Fruit fly (Drosophila melanogaster) ovary, adult (tissue): Measurements from ENCODE around the gene Ntf-2r.

Source experiments
- CG17801 ChIP-seq: fragments of 200-800 bp; optimal IDR thresholded peaks from 2 replicates; lab custom pipeline; 2019; ENCODE audit warnings: missing biosample characterization, mild to moderate bottlenecking, missing genetic modification characterization, moderate library complexity; ENCODE audit not compliant: partially characterized antibody

The Ntf-2r gene

dm6 chr2L:18466669-18467068 lies 12.2 kb downstream of the Ntf-2r start:
- no peak for TF ChIP-seq CG17801 (GFP tag; lab: Kevin White, UChicago)

- TF ChIP-seq CG17801 (GFP tag; lab: Kevin White, UChicago), result no peak
Observed at dm6 chr2L:18467464-18467863, 13.0 kb downstream of the Ntf-2r start.

dm6 chr2L:18468010-18468409 lies 13.6 kb downstream of the Ntf-2r start:
- TF ChIP-seq CG17801 (GFP tag; lab: Kevin White, UChicago), result no peak

- TF ChIP-seq CG17801 (GFP tag; lab: Kevin White, UChicago), result no peak
Observed at dm6 chr2L:18468607-18469015, 14.2 kb downstream of the Ntf-2r start.

dm6 chr2L:18469544-18470109 lies 15.2 kb downstream of the Ntf-2r start:
- no peak for TF ChIP-seq CG17801 (GFP tag; lab: Kevin White, UChicago)

- peak; percentile 95 for TF ChIP-seq CG17801 (GFP tag; lab: Kevin White, UChicago)
Observed at dm6 chr2L:18477455-18477854, 23.0 kb downstream of the Ntf-2r start.

- no peak for TF ChIP-seq CG17801 (GFP tag; lab: Kevin White, UChicago)
Observed at dm6 chr2L:18478509-18479176, 24.2 kb downstream of the Ntf-2r start.

dm6 chr2L:18479177-18479521 lies 24.7 kb downstream of the Ntf-2r start:
- no peak for TF ChIP-seq CG17801 (GFP tag; lab: Kevin White, UChicago)

- no peak for TF ChIP-seq CG17801 (GFP tag; lab: Kevin White, UChicago)
Observed at dm6 chr2L:18480326-18481028, 26.0 kb downstream of the Ntf-2r start.

- TF ChIP-seq CG17801 (GFP tag; lab: Kevin White, UChicago), result no peak
Observed at dm6 chr2L:18481064-18481463, 26.6 kb downstream of the Ntf-2r start.

dm6 chr2L:18481746-18482145 lies 27.3 kb downstream of the Ntf-2r start:
- TF ChIP-seq CG17801 (GFP tag; lab: Kevin White, UChicago), result no peak

- no peak for TF ChIP-seq CG17801 (GFP tag; lab: Kevin White, UChicago)
Observed at dm6 chr2L:18482170-18482569, 27.7 kb downstream of the Ntf-2r start.

- no peak for TF ChIP-seq CG17801 (GFP tag; lab: Kevin White, UChicago)
Observed at dm6 chr2L:18482989-18483388, 28.5 kb downstream of the Ntf-2r start.

- no peak for TF ChIP-seq CG17801 (GFP tag; lab: Kevin White, UChicago)
Observed at dm6 chr2L:18484040-18484381, 29.6 kb downstream of the Ntf-2r start.

dm6 chr2L:18484382-18485050 lies 30.1 kb downstream of the Ntf-2r start, which contains the start of gene CG10283:
Gene CG10283, minus strand, starts transcription at chr2L:18484513.
- TF ChIP-seq CG17801 (GFP tag; lab: Kevin White, UChicago), result peak; percentile 41
